Worm (Caenorhabditis elegans): ENCODE measurements around the gene fipr-5.
A peak's percentile ranks its signal among the peaks of the same experiment; 100 is the strongest.

Gene fipr-5

DNA sequence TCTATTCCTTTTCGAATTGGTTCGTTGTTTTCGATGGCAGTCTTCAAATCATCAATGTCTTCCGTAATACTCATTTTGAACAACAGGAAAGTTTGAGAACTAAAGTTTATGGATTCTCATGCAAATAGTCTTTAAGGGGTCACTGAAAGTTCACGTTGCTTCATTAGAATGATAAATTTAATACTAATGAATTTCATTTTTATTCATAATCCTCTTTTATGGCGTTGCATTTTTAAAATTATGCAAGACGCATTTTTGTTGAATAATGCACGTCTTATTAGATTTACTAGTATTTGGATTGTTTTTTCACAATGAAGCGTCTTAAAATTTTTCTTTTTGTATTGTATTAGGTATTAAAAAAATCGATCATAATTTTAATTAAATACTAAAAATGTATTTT lies 21.9 kb upstream of the fipr-5 start, which contains the start of gene C12D8.9:
C12D8.9 (minus strand) TSS at position 101 of the 400 bp plus-strand sequence.
- TF ChIP-seq hnd-1 (tag; optimal IDR thresholded peaks at IDR 0.05) (no peak), pes-1 (GFP tag; IDR thresholded peaks at IDR 0.05) (no peak), hmbx-1 (tag; optimal IDR thresholded peaks at IDR 0.05) (no peak)

ce11 chrV:10241121-10241803 lies 20.0 kb upstream of the fipr-5 start, which contains the start of the genes C12D8.21 and col-148:
TSS of gene C12D8.21 (minus strand) at chrV:10241188.
TSS of gene col-148 (plus strand) at chrV:10241753.
- TF ChIP-seq hmbx-1 (tag; optimal IDR thresholded peaks at IDR 0.05) (no peak), scrt-1 (GFP tag; IDR thresholded peaks at IDR 0.05) (no peak), ama-1 (optimal IDR thresholded peaks at IDR 0.05) (no peak), hnd-1 (tag; optimal IDR thresholded peaks at IDR 0.05) (no peak), F13C5.2 (tag; optimal IDR thresholded peaks at IDR 0.05) (no peak), ceh-13 (GFP tag; optimal IDR thresholded peaks at IDR 0.05) (no peak), aly-1 (tag; optimal IDR thresholded peaks at IDR 0.05) (no peak), hmg-4 (GFP tag; optimal IDR thresholded peaks at IDR 0.05) (no peak), ceh-36 (tag; optimal IDR thresholded peaks at IDR 0.05) (no peak)

- TF ChIP-seq scrt-1 (GFP tag; IDR thresholded peaks at IDR 0.05) = no peak
- no peak for TF ChIP-seq tbx-37 (GFP tag; conservative IDR thresholded peaks at IDR 0.05)
- no peak for TF ChIP-seq aly-1 (tag; optimal IDR thresholded peaks at IDR 0.05)
- no peak for TF ChIP-seq hmg-4 (GFP tag; optimal IDR thresholded peaks at IDR 0.05)
- TF ChIP-seq B0310.2 (tag; optimal IDR thresholded peaks at IDR 0.05) = no peak
- TF ChIP-seq F13C5.2 (tag; optimal IDR thresholded peaks at IDR 0.05) = no peak
- no peak for TF ChIP-seq hnd-1 (tag; optimal IDR thresholded peaks at IDR 0.05)
- TF ChIP-seq pes-1 (GFP tag; IDR thresholded peaks at IDR 0.05) = no peak
- no peak for TF ChIP-seq ets-7 (tag; optimal IDR thresholded peaks at IDR 0.05)
- no peak for TF ChIP-seq sea-1 (GFP tag; conservative IDR thresholded peaks at IDR 0.05)
- no peak for TF ChIP-seq hmbx-1 (tag; optimal IDR thresholded peaks at IDR 0.05)
- no peak for TF ChIP-seq ama-1 (optimal IDR thresholded peaks at IDR 0.05)
- TF ChIP-seq ceh-36 (tag; optimal IDR thresholded peaks at IDR 0.05) = no peak
- TF ChIP-seq tra-4 (tag; optimal IDR thresholded peaks at IDR 0.05) = no peak
These were observed 18.6 kb upstream of the fipr-5 start, which contains the start of gene fipr-8 for ce11 chrV:10239861-10240260. TSS of gene fipr-8 (minus strand) at chrV:10239961.

DNA sequence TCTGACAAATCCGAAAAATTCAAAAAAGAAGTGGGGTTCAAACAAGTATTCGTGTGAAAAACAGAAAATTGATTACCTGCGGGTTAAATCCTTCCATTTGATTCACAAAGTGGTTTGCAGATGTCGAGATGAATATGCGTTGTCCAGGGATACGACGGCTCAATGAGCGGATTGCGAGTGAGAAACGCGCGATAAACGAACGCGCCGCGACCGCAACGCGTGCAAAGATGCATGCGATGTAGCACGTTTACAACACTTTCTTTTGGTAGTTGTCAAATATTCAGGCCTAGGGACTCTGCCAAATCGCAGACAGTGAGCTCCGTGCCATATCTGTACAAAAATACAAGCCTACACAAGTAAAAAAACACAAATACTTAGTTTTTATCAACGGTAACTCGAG lies 17.4 kb upstream of the fipr-5 start, which contains the start of gene fubl-1:
fubl-1 (minus strand) TSS at position 202 of the 400 bp plus-strand sequence.
- TF ChIP-seq flt-1 (GFP tag; IDR thresholded peaks at IDR 0.05) (no peak), tra-4 (tag; optimal IDR thresholded peaks at IDR 0.05) (no peak), ceh-13 (GFP tag; optimal IDR thresholded peaks at IDR 0.05) (no peak), hmbx-1 (tag; optimal IDR thresholded peaks at IDR 0.05) (no peak), hmg-4 (GFP tag; optimal IDR thresholded peaks at IDR 0.05) (peak; percentile 37), F13C5.2 (tag; optimal IDR thresholded peaks at IDR 0.05) (no peak), hnd-1 (tag; optimal IDR thresholded peaks at IDR 0.05) (no peak), sea-1 (GFP tag; conservative IDR thresholded peaks at IDR 0.05) (no peak), scrt-1 (GFP tag; IDR thresholded peaks at IDR 0.05) (no peak)

DNA sequence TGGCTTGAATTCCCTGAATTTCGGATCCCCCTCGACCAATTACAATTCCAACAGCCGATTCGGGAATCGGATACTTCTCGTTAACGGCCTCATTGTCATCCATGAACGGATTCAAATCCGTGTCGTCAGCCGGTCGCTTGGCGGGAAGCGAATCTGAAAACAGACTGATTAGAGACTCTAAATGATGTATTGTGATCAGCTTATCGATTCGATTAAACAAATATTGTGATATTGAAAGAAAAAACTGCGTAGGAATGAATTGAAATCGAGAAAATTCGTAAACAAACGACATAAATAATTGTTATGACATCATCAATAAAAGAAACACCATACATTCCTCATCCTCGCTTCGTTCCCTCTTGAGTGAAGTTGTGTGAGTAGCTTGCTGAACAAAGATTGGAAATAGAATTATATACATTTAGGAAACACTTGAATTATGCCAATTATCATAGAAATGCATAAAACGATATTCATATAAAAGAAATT lies 16.8 kb upstream of the fipr-5 start:
- TF ChIP-seq tbx-37 (GFP tag; conservative IDR thresholded peaks at IDR 0.05) (no peak), ets-7 (tag; optimal IDR thresholded peaks at IDR 0.05) (no peak), hmg-4 (GFP tag; optimal IDR thresholded peaks at IDR 0.05) (no peak), aly-1 (tag; optimal IDR thresholded peaks at IDR 0.05) (no peak), hnd-1 (tag; optimal IDR thresholded peaks at IDR 0.05) (no peak), B0310.2 (tag; optimal IDR thresholded peaks at IDR 0.05) (no peak), sea-1 (GFP tag; conservative IDR thresholded peaks at IDR 0.05) (no peak), flt-1 (GFP tag; IDR thresholded peaks at IDR 0.05) (no peak), ceh-13 (GFP tag; optimal IDR thresholded peaks at IDR 0.05) (no peak), F13C5.2 (tag; optimal IDR thresholded peaks at IDR 0.05) (no peak), ceh-36 (tag; optimal IDR thresholded peaks at IDR 0.05) (no peak), tbx-11 (GFP tag; IDR thresholded peaks at IDR 0.05) (no peak), scrt-1 (GFP tag; IDR thresholded peaks at IDR 0.05) (no peak), ama-1 (optimal IDR thresholded peaks at IDR 0.05) (no peak), tra-4 (tag; optimal IDR thresholded peaks at IDR 0.05) (no peak), pes-1 (GFP tag; IDR thresholded peaks at IDR 0.05) (no peak), hmbx-1 (tag; optimal IDR thresholded peaks at IDR 0.05) (no peak)

DNA sequence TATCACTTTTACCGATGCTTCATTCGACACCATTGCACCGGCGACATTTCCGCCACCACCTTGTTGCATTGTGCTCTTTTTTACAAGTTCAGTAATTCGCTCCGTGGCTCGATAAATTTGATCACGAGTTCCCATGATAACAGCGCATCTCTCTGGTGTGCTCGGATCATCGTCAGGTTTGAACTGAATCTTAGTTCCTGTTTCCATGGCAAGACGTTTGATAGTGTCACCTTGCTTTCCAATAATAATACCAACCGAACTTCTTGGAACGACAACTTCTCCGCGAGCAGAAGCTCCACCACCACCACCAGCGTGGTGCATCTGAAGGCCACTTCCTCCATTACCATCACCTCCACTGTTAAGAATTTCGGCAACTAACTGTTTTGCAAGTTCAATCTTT lies 16.0 kb upstream of the fipr-5 start:
- TF ChIP-seq pes-1 (GFP tag; IDR thresholded peaks at IDR 0.05) (no peak), sea-1 (GFP tag; conservative IDR thresholded peaks at IDR 0.05) (no peak), aly-1 (tag; optimal IDR thresholded peaks at IDR 0.05) (no peak), B0310.2 (tag; optimal IDR thresholded peaks at IDR 0.05) (no peak)

DNA sequence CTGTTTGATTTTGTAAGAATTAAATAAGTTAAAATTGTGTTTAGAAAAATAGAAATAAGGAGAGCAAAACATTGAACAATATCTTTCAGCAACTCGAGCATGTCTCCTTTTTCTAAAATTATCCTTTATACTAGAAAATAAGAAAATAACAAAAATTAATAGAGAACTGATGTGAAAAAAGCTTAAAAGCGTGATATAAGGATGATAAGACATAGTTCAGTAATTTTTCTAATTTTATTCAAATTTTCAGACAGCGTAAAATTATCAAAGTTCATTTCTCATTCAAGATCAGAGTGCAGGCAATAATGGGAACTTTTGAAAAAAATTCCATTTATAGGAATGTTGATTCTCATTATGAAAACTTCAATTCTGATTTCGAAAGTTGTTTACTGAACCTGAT lies 12.1 kb upstream of the fipr-5 start, which contains the start of gene str-182:
str-182 (minus strand) TSS at position 101 of the 400 bp plus-strand sequence.
- no peak for TF ChIP-seq sea-1 (GFP tag; conservative IDR thresholded peaks at IDR 0.05)
- TF ChIP-seq ets-7 (tag; optimal IDR thresholded peaks at IDR 0.05) = no peak
- no peak for TF ChIP-seq tbx-37 (GFP tag; conservative IDR thresholded peaks at IDR 0.05)
- no peak for TF ChIP-seq hmg-4 (GFP tag; optimal IDR thresholded peaks at IDR 0.05)
- TF ChIP-seq flt-1 (GFP tag; IDR thresholded peaks at IDR 0.05) = no peak
- no peak for TF ChIP-seq ceh-13 (GFP tag; optimal IDR thresholded peaks at IDR 0.05)
- TF ChIP-seq hnd-1 (tag; optimal IDR thresholded peaks at IDR 0.05) = no peak
- no peak for TF ChIP-seq pes-1 (GFP tag; IDR thresholded peaks at IDR 0.05)
- TF ChIP-seq aly-1 (tag; optimal IDR thresholded peaks at IDR 0.05) = no peak
- TF ChIP-seq B0310.2 (tag; optimal IDR thresholded peaks at IDR 0.05) = no peak
- TF ChIP-seq tra-4 (tag; optimal IDR thresholded peaks at IDR 0.05) = no peak
- TF ChIP-seq ama-1 (optimal IDR thresholded peaks at IDR 0.05) = no peak
- no peak for TF ChIP-seq F13C5.2 (tag; optimal IDR thresholded peaks at IDR 0.05)
- no peak for TF ChIP-seq scrt-1 (GFP tag; IDR thresholded peaks at IDR 0.05)
- TF ChIP-seq hmbx-1 (tag; optimal IDR thresholded peaks at IDR 0.05) = no peak
- no peak for TF ChIP-seq ceh-36 (tag; optimal IDR thresholded peaks at IDR 0.05)
